Fruit fly (Drosophila melanogaster): ENCODE measurements around the gene pad.

DNA sequence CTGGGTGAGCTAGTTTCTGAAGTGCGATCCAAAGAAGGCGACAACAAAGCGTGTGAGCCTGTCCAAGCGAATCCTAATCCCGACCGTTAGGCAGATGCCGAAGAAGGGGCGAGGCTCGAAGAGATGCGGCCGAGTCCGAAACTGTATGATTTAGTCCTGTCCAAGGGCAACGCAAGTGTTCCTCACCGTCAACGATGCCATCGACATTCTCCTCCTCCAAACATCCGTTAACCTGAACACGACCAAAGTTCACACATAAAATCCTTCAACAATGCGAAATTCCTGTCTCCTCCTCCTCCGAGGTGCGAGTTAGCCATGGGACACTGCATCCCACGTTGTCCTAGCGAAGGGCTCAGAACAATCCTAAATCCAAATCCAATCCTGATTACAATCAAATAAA is 2.6 kb upstream of the pad start, which contains the start of gene Sulf1:
- no peak for TF ChIP-seq CG8478 (optimal IDR thresholded peaks at IDR 0.05)
- no peak for TF ChIP-seq CTCF (optimal IDR thresholded peaks at IDR 0.05)
